Worm (Caenorhabditis elegans) whole organism, L3 larva: ENCODE results near the gene haf-7.

Experiments
- nhr-67 ChIP-seq: fragments of 150-350 bp; optimal IDR thresholded peaks from 2 replicates; lab custom pipeline; 2014; ENCODE audit warnings: missing biosample characterization, missing genetic modification characterization
- snpc-4 ChIP-seq: fragments of 150-350 bp; optimal IDR thresholded peaks from 2 replicates; lab custom pipeline; 2014; ENCODE audit warnings: missing biosample characterization, missing genetic modification characterization
- zag-1 ChIP-seq: fragments of 150-350 bp; optimal IDR thresholded peaks from 2 replicates; lab custom pipeline; 2014; ENCODE audit warnings: missing biosample characterization, missing genetic modification characterization

ce11 chrV:14815500-14815899 is 42.4 kb downstream of the haf-7 start, which contains the start of gene rin-1:
- TF ChIP-seq snpc-4 (tag; lab: Kevin White, UChicago) = no peak
- no peak for TF ChIP-seq nhr-67 (tag; lab: Kevin White, UChicago)
- no peak for TF ChIP-seq zag-1
